Fruit fly (Drosophila melanogaster): Measurements from ENCODE around the gene CG11656.
A peak's percentile ranks its signal among the peaks of the same experiment; 100 is the strongest.

CG11656 gene

DNA sequence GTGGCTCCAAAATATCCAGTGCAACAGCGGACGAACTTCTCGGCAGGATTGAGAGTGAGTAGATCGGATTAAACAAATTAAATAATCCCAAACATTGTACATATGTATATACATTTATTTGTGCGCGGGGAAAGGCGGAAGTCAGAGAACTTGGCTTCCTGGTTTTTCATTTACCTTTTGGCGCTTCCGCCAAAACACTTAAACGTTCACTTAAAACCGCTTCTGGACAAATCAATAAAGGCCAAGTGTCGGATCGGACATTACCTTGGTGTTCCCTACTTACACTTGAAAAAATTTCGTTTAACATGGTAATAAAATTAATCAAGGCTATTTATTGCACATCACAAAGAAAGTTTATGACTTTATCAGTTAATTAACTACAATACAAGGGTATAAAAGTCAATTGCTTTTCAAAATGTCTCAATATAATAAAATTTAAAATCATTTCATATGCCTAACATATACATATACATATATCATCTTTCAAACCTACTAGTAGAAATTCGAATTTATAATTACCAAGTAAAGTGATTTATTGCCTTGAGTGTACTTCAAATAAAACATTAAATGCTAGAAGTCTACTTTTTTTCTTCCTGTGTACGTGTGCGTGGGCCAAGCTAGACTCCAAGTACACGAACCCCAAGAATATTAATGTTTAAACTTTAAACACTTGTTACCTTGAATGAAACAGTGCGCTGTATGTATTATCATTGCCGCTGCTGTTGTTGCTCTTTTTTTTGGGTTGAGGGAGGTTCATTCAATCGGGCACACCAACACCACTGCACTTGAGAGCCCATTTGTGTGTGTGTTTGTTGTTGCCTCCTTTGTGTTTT, 28.1 kb upstream of the CG11656 start (continued):
- TF ChIP-seq CG10462 (GFP tag; optimal IDR thresholded peaks at IDR 0.05) (peak; percentile 19), Elba2 (GFP tag; optimal IDR thresholded peaks at IDR 0.05) (no peak), CG4854 (GFP tag; optimal IDR thresholded peaks at IDR 0.05) (no peak), CG15479 (GFP tag; optimal IDR thresholded peaks at IDR 0.05) (no peak), al (GFP tag; IDR thresholded peaks at IDR 0.05) (0 out of 2 replicates have a peak, but pooled peaks have one; percentile 27), CG2712 (tag; optimal IDR thresholded peaks at IDR 0.05) (peak; percentile 73), trh (GFP tag; optimal IDR thresholded peaks at IDR 0.05) (no peak)

DNA sequence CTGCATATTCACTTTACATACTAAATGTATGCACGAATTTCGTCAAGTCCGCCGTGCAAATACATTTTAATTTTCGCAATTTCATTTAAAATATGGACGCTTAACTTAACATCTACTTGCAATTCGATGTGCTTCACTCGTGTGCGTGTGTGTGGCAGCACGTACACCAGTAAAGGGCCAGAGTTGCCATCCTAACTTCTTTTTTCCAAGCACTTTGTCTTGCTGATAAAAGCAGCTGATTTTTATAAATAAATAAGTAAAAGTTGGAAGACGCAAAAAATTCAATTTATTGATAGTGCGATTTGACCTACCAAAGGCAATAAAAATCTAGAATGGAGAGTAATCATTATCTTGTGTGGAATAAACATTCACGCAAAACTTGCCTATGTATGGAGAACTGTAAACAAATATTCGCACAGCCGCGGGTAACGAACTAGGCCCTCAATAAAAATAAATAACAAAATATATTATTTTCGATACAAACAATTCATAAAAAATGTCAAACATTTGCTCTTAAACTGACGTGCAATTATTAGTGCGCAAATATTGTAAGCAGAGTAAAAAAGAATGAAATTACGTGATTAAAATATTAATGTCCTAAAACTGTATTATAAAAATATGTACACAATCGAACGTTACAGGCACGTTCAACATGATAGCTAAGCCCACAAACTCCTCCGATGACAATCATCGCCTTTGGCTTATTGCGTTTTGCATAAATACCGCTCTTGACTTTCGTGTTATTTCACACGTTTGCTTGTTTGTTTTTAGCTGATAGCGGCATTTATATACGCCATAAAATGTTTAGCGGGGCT, 27.3 kb upstream of the CG11656 start:
- TF ChIP-seq CG4282 (GFP tag; optimal IDR thresholded peaks at IDR 0.05) (no peak), grn (GFP tag; optimal IDR thresholded peaks at IDR 0.05) (peak; percentile 32), HLH3B (GFP tag; IDR thresholded peaks at IDR 0.05) (peak; percentile 50), MESR4 (GFP tag; optimal IDR thresholded peaks at IDR 0.05) (peak; percentile 10), CTCF (GFP tag; optimal IDR thresholded peaks at IDR 0.05) (no peak), hth (optimal IDR thresholded peaks at IDR 0.05) (no peak), CG6254 (GFP tag; optimal IDR thresholded peaks at IDR 0.05) (peak; percentile 50), bab2 (GFP tag; optimal IDR thresholded peaks at IDR 0.05) (no peak), Usf (GFP tag; optimal IDR thresholded peaks at IDR 0.05) (peak; percentile 60), bigmax (GFP tag; optimal IDR thresholded peaks at IDR 0.05) (no peak), YL-1 (GFP tag; optimal IDR thresholded peaks at IDR 0.05) (no peak), kay (GFP tag; optimal IDR thresholded peaks at IDR 0.05) (peak; percentile 25), Pdp1 (GFP tag; optimal IDR thresholded peaks at IDR 0.05) (peak in 1 of 2 experiments; percentile 4), Blimp-1 (GFP tag; optimal IDR thresholded peaks at IDR 0.05) (peak; percentile 38), Kr (GFP tag; optimal IDR thresholded peaks at IDR 0.05) (no peak), sr (GFP tag; IDR thresholded peaks at IDR 0.05) (no peak), zfh2 (GFP tag; optimal IDR thresholded peaks at IDR 0.05) (peak; percentile 60), CG11560 (tag; IDR thresholded peaks at IDR 0.05) (0 out of 3 replicates have a peak, but pooled peaks have one; percentile 33), peb (GFP tag; IDR thresholded peaks at IDR 0.05) (no peak), CG16863 (GFP tag; optimal IDR thresholded peaks at IDR 0.05) (no peak), CG3163 (GFP tag; optimal IDR thresholded peaks at IDR 0.05) (no peak), CG15479 (GFP tag; optimal IDR thresholded peaks at IDR 0.05) (no peak), CG7786 (GFP tag; optimal IDR thresholded peaks at IDR 0.05) (no peak), CG3838 (GFP tag; optimal IDR thresholded peaks at IDR 0.05) (no peak), lab (GFP tag; optimal IDR thresholded peaks at IDR 0.05) (peak; percentile 76), zen (tag; optimal IDR thresholded peaks at IDR 0.05) (peak; percentile 30), Hr78 (GFP tag; optimal IDR thresholded peaks at IDR 0.05) (no peak), Stat92E (GFP tag; optimal IDR thresholded peaks at IDR 0.05) (no peak), CG13123 (GFP tag; optimal IDR thresholded peaks at IDR 0.05) (no peak), Hsf (GFP tag; optimal IDR thresholded peaks at IDR 0.05) (peak; percentile 58), CG32532 (GFP tag; IDR thresholded peaks at IDR 0.05) (peak; percentile 79), CG9437 (GFP tag; optimal IDR thresholded peaks at IDR 0.05) (peak; percentile 72), crc (GFP tag; optimal IDR thresholded peaks at IDR 0.05) (peak; percentile 13), NfI (GFP tag; optimal IDR thresholded peaks at IDR 0.05) (peak; percentile 77), nau (GFP tag; optimal IDR thresholded peaks at IDR 0.05) (no peak), bsh (GFP tag; optimal IDR thresholded peaks at IDR 0.05) (peak; percentile 23 to 67), Fer1 (GFP tag; optimal IDR thresholded peaks at IDR 0.05) (peak; percentile 69), Adf1 (GFP tag; IDR thresholded peaks at IDR 0.05) (no peak), CG11398 (GFP tag; optimal IDR thresholded peaks at IDR 0.05) (no peak), rib (GFP tag; IDR thresholded peaks at IDR 0.05) (peak; percentile 43; the same call in 1 of the 2 replicates)

All from whole organism, embryonic.